Worm (Caenorhabditis elegans) whole organism, L4/young adult: ENCODE data around the gene ung-1.

ENCODE experiments used
- dao-5 ChIP-seq: sonication (generic microtip); optimal IDR thresholded peaks from 2 replicates; lab custom pipeline; 2016; ENCODE audit warnings: missing genotype, missing genetic modification characterization, moderate library complexity, missing compliant biosample characterization
- him-1 ChIP-seq: sonication (generic microtip); optimal IDR thresholded peaks from 2 replicates; lab custom pipeline; 2016; ENCODE audit warnings: missing genotype, missing genetic modification reagents, missing genetic modification characterization, missing compliant biosample characterization

DNA sequence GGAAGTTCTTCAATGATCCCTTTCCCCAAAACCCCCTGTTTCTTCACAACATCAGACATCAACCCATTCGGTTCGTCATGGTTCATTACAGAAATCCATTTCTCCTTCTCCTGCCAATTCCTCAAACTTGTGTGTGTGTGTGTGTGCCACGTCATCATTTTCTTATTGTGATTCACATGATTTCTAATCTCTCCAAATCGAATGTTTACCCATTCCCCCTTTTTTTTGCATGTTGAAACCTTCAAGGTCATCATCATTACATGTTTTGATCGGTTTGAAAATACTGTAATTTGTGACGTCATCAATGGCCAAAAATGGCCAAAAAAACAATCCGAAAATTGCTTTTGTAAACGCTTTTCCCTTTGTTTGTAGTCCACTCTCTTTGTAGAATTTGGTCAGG lies 35.9 kb upstream of the ung-1 start:
- no peak for TF ChIP-seq dao-5 (tag; lab: Kevin White, UChicago)
- no peak for TF ChIP-seq him-1 (tag; lab: Kevin White, UChicago)
